Worm (Caenorhabditis elegans) whole organism, midembryonic: ENCODE measurements around the gene taco-1.

ENCODE experiments used
- T22C8.4 ChIP-seq: fragments of 200-800 bp; sonication (Bioruptor generic); IDR thresholded peaks from 2 replicates; pipeline ENCODE4 v1.3.6; 2022; ENCODE audit warnings: missing genetic modification characterization, missing compliant biosample characterization
- cog-1 ChIP-seq: sonication (generic microtip); optimal IDR thresholded peaks from 2 replicates; lab custom pipeline; 2016; ENCODE audit warnings: missing genetic modification characterization, missing compliant biosample characterization
- flt-1 ChIP-seq: fragments of 200-800 bp; sonication (Bioruptor generic); IDR thresholded peaks from 2 replicates; pipeline ENCODE4 v1.3.6; 2022; ENCODE audit warnings: missing genetic modification characterization, missing compliant biosample characterization
- klf-2 ChIP-seq: fragments of 200-800 bp; sonication (Bioruptor generic); conservative IDR thresholded peaks from 2 replicates; pipeline ENCODE4 v1.3.6; 2022; ENCODE audit warnings: missing genetic modification reagents, missing genetic modification characterization, missing compliant biosample characterization
- med-1 ChIP-seq: sonication (generic microtip); optimal IDR thresholded peaks from 2 replicates; lab custom pipeline; 2017; ENCODE audit warnings: missing genetic modification characterization, mild to moderate bottlenecking, missing compliant biosample characterization, antibody characterized with exemption, missing genetic modification reagents; ENCODE audit not compliant: insufficient read depth
- ref-1 ChIP-seq: fragments of 200-800 bp; sonication (Bioruptor generic); conservative IDR thresholded peaks from 2 replicates; pipeline ENCODE4 v1.3.6; 2022; ENCODE audit warnings: missing genetic modification reagents, missing genetic modification characterization, missing compliant biosample characterization
- tab-1 ChIP-seq: fragments of 200-800 bp; sonication (Bioruptor generic); IDR thresholded peaks from 2 replicates; pipeline ENCODE4 v1.3.6; 2022; ENCODE audit warnings: missing genetic modification characterization, missing compliant biosample characterization
- ztf-23 ChIP-seq: fragments of 200-800 bp; sonication (Bioruptor generic); IDR thresholded peaks from 2 replicates; pipeline ENCODE4 v1.3.6; 2022; ENCODE audit warnings: missing genetic modification reagents, missing genetic modification characterization, missing compliant biosample characterization
- ztf-29 ChIP-seq: fragments of 200-800 bp; sonication (Bioruptor generic); IDR thresholded peaks from 2 replicates; pipeline ENCODE4 v1.3.6; 2022; ENCODE audit warnings: missing genetic modification reagents, missing genetic modification characterization, missing compliant biosample characterization

taco-1 gene

DNA sequence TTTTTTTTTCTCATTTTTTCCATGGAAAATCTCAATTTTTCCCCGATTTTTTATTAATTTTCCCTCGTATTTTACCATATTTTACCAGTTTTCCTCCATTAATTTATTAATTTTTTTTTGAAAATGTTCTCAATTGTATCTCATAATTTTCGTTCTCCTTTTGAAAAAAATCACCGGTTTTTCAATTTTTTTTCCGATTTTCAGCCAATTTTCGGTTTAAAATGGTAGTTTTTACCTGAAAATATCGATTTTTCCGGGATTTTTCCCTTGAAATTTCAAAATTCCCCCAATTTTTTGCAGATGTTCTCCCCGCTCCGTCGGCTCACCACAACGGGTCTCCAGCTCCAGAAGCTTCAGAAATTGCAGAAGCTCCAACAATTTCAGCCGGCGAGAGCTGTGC, at the start of gene taco-1:
Gene taco-1 (plus strand): TSS at position 301 of the 400 bp plus-strand sequence.
- no peak for TF ChIP-seq ztf-23 (GFP tag; lab: Robert Waterston, UW)
- TF ChIP-seq tab-1 (GFP tag; lab: Robert Waterston, UW): no peak
- no peak for TF ChIP-seq cog-1 (tag; lab: Kevin White, UChicago)
- TF ChIP-seq ref-1 (GFP tag; lab: Robert Waterston, UW): no peak
- TF ChIP-seq T22C8.4 (GFP tag; lab: Robert Waterston, UW): no peak
- no peak for TF ChIP-seq ztf-29 (GFP tag; lab: Robert Waterston, UW)

DNA sequence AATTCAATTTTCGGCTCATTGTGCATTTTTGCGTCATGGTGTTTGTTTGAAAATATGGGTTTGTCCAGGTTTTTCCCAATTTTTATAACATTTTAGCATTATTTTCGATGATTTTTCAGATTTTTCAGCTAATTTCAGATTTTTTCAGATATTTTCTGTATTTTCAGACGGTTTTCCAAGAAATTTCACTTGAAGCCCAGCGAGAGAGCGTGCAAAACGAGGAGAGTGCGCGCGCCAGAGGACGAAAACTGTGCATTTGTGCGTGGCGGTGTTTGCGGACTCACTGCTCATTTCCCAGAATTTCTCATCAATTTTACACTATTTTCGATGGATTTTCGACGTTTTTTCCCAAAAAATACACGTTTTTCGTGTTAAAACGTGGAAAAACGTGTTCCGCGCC, 48.8 kb upstream of the taco-1 start:
- TF ChIP-seq med-1 (GFP tag; lab: Kevin White, UChicago) (no peak), flt-1 (GFP tag; lab: Robert Waterston, UW) (0 out of 2 replicates have a peak, but pooled peaks have one; percentile 17)

DNA sequence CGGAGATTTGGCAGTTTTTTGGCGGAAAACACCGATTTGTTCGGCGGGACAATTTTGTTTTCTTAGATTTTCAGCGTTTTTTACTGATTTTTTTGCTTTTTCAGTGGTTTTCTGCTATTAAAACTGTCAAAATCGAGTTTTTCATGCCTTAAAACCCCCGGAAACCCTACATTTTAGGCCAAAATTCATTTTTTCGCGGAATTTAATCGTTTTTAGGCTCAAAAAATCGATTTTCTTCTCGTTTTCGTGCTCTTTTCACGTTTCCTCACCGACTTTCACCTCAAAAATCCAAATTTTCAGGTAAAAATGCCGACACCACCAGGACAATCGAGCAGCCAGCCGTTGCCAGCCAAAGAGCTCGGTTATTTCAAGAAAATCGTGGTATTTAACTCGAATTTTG, 48.4 kb upstream of the taco-1 start, which contains the start of gene hpo-29:
Gene hpo-29 (plus strand): TSS at position 301 of the 400 bp plus-strand sequence.
- TF ChIP-seq ztf-29 (GFP tag; lab: Robert Waterston, UW) (no peak), cog-1 (tag; lab: Kevin White, UChicago) (no peak), ztf-23 (GFP tag; lab: Robert Waterston, UW) (no peak), ref-1 (GFP tag; lab: Robert Waterston, UW) (no peak), tab-1 (GFP tag; lab: Robert Waterston, UW) (no peak), med-1 (GFP tag; lab: Kevin White, UChicago) (no peak)

DNA sequence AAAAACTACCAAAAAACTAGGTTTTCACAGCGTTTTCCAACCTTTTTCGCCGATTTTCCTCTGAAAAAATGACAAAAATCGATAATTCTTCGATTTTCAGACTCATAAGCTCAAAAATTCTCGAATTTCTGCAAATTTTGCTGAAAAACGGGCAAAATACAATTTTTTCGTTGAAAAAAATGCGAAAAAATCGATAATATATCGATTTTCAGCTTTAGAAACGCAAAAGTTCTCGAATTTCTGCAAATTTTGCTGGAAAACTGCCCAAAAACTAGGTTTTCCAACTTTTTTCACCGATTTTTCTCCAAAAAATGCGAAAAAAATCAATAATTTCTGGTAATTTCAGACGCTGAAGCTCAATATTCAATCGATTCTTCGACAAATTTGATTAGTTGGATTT, 32.5 kb upstream of the taco-1 start:
- TF ChIP-seq ref-1 (GFP tag; lab: Robert Waterston, UW) (no peak), klf-2 (GFP tag; lab: Robert Waterston, UW) (no peak), tab-1 (GFP tag; lab: Robert Waterston, UW) (no peak), flt-1 (GFP tag; lab: Robert Waterston, UW) (no peak), ztf-29 (GFP tag; lab: Robert Waterston, UW) (no peak)

DNA sequence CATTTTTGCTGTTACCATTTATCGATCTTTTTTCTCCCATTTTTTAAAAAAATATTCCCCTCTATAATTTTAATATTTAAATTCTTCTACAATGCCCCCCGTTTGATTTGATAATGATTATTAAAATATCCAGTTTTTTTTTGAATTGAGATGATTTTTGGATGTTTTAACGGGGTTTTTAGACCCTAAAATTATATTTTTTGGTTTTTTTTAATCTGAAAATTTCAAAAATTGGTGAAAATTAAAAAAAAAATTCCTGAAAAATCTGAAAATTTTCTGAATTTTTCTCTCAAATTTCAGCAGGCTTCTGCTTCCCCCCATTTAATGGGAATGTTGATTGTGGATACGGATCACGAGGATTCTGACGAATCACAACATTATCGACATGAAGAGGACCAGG, 29.7 kb upstream of the taco-1 start, which contains the start of gene Y50D7A.3:
Gene Y50D7A.3 (plus strand): TSS at position 301 of the 400 bp plus-strand sequence.
- TF ChIP-seq T22C8.4 (GFP tag; lab: Robert Waterston, UW) (no peak), klf-2 (GFP tag; lab: Robert Waterston, UW) (no peak), cog-1 (tag; lab: Kevin White, UChicago) (no peak), ztf-29 (GFP tag; lab: Robert Waterston, UW) (no peak), ztf-23 (GFP tag; lab: Robert Waterston, UW) (no peak), med-1 (GFP tag; lab: Kevin White, UChicago) (no peak), tab-1 (GFP tag; lab: Robert Waterston, UW) (no peak), ref-1 (GFP tag; lab: Robert Waterston, UW) (no peak), flt-1 (GFP tag; lab: Robert Waterston, UW) (no peak)

DNA sequence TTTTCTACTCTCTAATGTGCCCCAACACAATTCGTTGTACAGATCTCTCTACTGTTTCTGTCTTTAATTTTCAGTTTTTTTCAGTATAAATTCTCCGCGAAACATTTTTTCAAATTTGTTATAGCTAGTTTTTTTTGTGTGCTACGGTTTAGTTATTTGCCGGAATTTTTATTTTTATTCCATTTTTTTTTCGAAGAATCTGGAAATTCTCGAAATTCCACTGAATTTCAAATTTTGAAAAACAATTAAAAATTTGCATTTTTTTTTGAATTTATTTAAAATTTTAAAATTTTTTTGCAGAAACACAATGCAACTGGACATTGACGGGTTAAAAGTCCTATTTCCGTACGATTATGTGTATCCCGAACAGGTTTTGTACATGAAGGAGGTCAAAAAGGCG, 19.1 kb upstream of the taco-1 start, which contains the start of gene xpd-1:
Gene xpd-1 (plus strand): TSS at position 301 of the 400 bp plus-strand sequence.
- no peak for TF ChIP-seq ref-1 (GFP tag; lab: Robert Waterston, UW)
- TF ChIP-seq flt-1 (GFP tag; lab: Robert Waterston, UW): no peak
- TF ChIP-seq cog-1 (tag; lab: Kevin White, UChicago): no peak
- TF ChIP-seq ztf-29 (GFP tag; lab: Robert Waterston, UW): no peak
- no peak for TF ChIP-seq T22C8.4 (GFP tag; lab: Robert Waterston, UW)
- no peak for TF ChIP-seq klf-2 (GFP tag; lab: Robert Waterston, UW)
- no peak for TF ChIP-seq tab-1 (GFP tag; lab: Robert Waterston, UW)
- TF ChIP-seq med-1 (GFP tag; lab: Kevin White, UChicago): no peak

DNA sequence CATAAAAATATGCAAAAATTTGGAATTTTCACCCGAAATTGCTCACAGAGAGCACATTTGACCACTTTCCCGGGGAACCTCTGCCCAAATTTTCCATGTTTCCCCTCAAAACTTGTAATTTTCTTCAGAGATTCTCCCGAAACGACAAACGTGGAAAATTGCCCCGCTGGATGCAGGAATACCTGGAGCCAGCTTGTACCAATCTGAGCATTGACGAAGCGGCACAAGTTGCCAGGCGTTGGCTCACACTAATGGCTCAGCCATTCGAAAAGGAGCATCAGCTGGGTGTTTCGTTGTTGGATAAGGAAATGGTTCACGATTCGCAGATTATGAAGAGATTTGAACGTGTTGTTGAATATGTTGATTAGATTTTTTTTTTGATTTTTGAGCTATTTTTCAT, 1.4 kb upstream of the taco-1 start:
- TF ChIP-seq klf-2 (GFP tag; lab: Robert Waterston, UW) (no peak), flt-1 (GFP tag; lab: Robert Waterston, UW) (no peak), ref-1 (GFP tag; lab: Robert Waterston, UW) (no peak), cog-1 (tag; lab: Kevin White, UChicago) (no peak), T22C8.4 (GFP tag; lab: Robert Waterston, UW) (no peak), med-1 (GFP tag; lab: Kevin White, UChicago) (no peak), ztf-23 (GFP tag; lab: Robert Waterston, UW) (no peak), ztf-29 (GFP tag; lab: Robert Waterston, UW) (no peak), tab-1 (GFP tag; lab: Robert Waterston, UW) (no peak)

DNA sequence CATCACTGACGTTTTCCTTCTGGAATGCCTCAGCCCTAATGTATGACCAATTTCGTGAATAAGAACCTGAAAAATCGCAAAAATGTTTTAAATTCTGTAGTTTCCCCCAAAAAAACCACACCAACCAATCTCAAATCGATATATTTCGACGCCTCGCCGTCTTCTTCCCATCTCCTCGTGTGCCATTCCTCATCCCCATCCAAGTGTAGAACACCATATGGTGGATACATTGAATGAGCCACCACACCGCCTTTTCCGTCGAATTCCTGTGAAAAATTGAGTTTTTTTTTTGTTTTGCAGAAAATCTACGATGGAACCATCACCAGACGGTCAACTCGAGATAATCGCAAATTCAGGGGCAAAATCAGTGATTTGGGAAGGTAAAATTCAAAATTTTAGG, 8.4 kb downstream of the taco-1 start, which contains the start of gene Y50D7A.1:
Gene Y50D7A.1 (plus strand): TSS at position 301 of the 400 bp plus-strand sequence.
- TF ChIP-seq flt-1 (GFP tag; lab: Robert Waterston, UW): no peak
- no peak for TF ChIP-seq ztf-23 (GFP tag; lab: Robert Waterston, UW)
- TF ChIP-seq T22C8.4 (GFP tag; lab: Robert Waterston, UW): no peak
- no peak for TF ChIP-seq cog-1 (tag; lab: Kevin White, UChicago)
- no peak for TF ChIP-seq tab-1 (GFP tag; lab: Robert Waterston, UW)

DNA sequence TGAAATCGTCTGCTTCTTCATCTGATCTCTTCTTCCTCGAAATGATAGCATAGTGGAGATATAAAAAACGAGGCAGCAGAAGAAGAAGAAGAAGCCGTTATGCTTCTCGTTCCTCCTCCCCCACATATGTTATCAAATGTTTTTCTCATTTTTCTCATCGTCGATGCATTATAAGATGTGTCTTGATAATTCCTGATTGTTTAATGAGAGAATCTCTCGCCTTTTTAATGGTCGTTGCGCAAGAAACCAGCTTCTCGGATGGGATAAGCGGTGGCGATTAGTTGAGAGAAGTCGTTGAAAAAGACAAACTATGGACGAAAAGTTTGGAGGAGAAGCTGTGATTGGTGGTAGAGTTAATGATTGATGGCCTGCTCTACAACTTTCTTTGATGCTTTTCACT, 10.6 kb downstream of the taco-1 start, which contains the start of gene Y50D7A.13:
Gene Y50D7A.13 (minus strand): TSS at position 101 of the 400 bp plus-strand sequence.
- TF ChIP-seq tab-1 (GFP tag; lab: Robert Waterston, UW) (no peak), ztf-23 (GFP tag; lab: Robert Waterston, UW) (no peak), T22C8.4 (GFP tag; lab: Robert Waterston, UW) (no peak), klf-2 (GFP tag; lab: Robert Waterston, UW) (no peak), ztf-29 (GFP tag; lab: Robert Waterston, UW) (no peak), ref-1 (GFP tag; lab: Robert Waterston, UW) (no peak), flt-1 (GFP tag; lab: Robert Waterston, UW) (no peak), cog-1 (tag; lab: Kevin White, UChicago) (no peak), med-1 (GFP tag; lab: Kevin White, UChicago) (no peak)
